Worm (Caenorhabditis elegans) whole organism, young adult: Measurements from ENCODE around the gene C25F6.6.

Experiments used
- B0261.1 ChIP-seq: sonication (generic microtip); optimal IDR thresholded peaks from 2 replicates; lab custom pipeline; 2016; ENCODE audit warnings: mild to moderate bottlenecking, missing genetic modification characterization, moderate library complexity, missing compliant biosample characterization
- C06A6.2 ChIP-seq: fragments of 200-800 bp; sonication (Bioruptor generic); conservative IDR thresholded peaks from 2 replicates; pipeline ENCODE4 v1.3.6; 2022; ENCODE audit warnings: missing genetic modification characterization, missing compliant biosample characterization
- F23B12.7 ChIP-seq: sonication (generic microtip); optimal IDR thresholded peaks from 2 replicates; lab custom pipeline; 2017; ENCODE audit warnings: missing genetic modification characterization, mild to moderate bottlenecking, missing compliant biosample characterization, antibody characterized with exemption, moderate library complexity; ENCODE audit not compliant: insufficient read depth
- F39B2.1 ChIP-seq: fragments of 200-800 bp; sonication (Bioruptor generic); IDR thresholded peaks from 2 replicates; pipeline ENCODE4 v1.3.6; 2022; ENCODE audit warnings: missing genetic modification reagents, missing genetic modification characterization, missing compliant biosample characterization
- F49E8.2 ChIP-seq: sonication (generic microtip); optimal IDR thresholded peaks from 3 replicates; lab custom pipeline; 2017; ENCODE audit warnings: missing genetic modification characterization, mild to moderate bottlenecking, missing compliant biosample characterization, antibody characterized with exemption, moderate library complexity; ENCODE audit not compliant: insufficient read depth
- Y53G8AR.9 ChIP-seq: fragments of 200-800 bp; sonication (Bioruptor generic); conservative IDR thresholded peaks from 2 replicates; pipeline ENCODE4 v1.3.6; 2022; ENCODE audit warnings: missing genetic modification reagents, missing genetic modification characterization, missing compliant biosample characterization
- Y79H2A.3 ChIP-seq: fragments of 200-800 bp; sonication (Bioruptor generic); conservative IDR thresholded peaks from 2 replicates; pipeline ENCODE4 v1.3.6; 2022; ENCODE audit warnings: missing genetic modification reagents, missing genetic modification characterization, missing compliant biosample characterization
- Y95B8A.8 ChIP-seq: fragments of 200-800 bp; sonication (Bioruptor generic); IDR thresholded peaks from 2 replicates; pipeline ENCODE4 v1.3.6; 2022; ENCODE audit warnings: missing genetic modification reagents, missing genetic modification characterization, missing compliant biosample characterization
- akir-1 ChIP-seq: fragments of 200-800 bp; sonication (Bioruptor generic); optimal IDR thresholded peaks from 2 replicates; lab custom pipeline; 2018; ENCODE audit warnings: mild to moderate bottlenecking, missing genetic modification characterization, moderate library complexity, missing compliant biosample characterization
- aptf-3 ChIP-seq: fragments of 200-800 bp; sonication (Bioruptor generic); IDR thresholded peaks from 2 replicates; pipeline ENCODE4 v1.3.6; 2022; ENCODE audit warnings: missing genetic modification characterization, missing compliant biosample characterization
- athp-1 ChIP-seq: sonication (generic microtip); optimal IDR thresholded peaks from 2 replicates; lab custom pipeline; 2017; ENCODE audit warnings: mild to moderate bottlenecking, missing genetic modification characterization, missing compliant biosample characterization
- attf-5 ChIP-seq: fragments of 200-800 bp; sonication (Bioruptor generic); optimal IDR thresholded peaks from 2 replicates; lab custom pipeline; 2018; ENCODE audit warnings: mild to moderate bottlenecking, missing genetic modification characterization, missing compliant biosample characterization
- attf-6 ChIP-seq: fragments of 200-800 bp; sonication (Bioruptor generic); IDR thresholded peaks from 2 replicates; pipeline ENCODE4 v1.3.6; 2022; ENCODE audit warnings: missing genetic modification reagents, missing genetic modification characterization, missing compliant biosample characterization
- cebp-2 ChIP-seq: fragments of 200-800 bp; sonication (Bioruptor generic); IDR thresholded peaks from 2 replicates; pipeline ENCODE4 v1.3.6; 2022; ENCODE audit warnings: missing genetic modification characterization, missing compliant biosample characterization
- dox-1 ChIP-seq: fragments of 200-800 bp; sonication (Bioruptor generic); IDR thresholded peaks from 2 replicates; pipeline ENCODE4 v1.3.6; 2022; ENCODE audit warnings: missing genetic modification reagents, missing genetic modification characterization, missing compliant biosample characterization
- dpff-1 ChIP-seq: sonication (generic microtip); optimal IDR thresholded peaks from 2 replicates; lab custom pipeline; 2017; ENCODE audit warnings: mild to moderate bottlenecking, missing genetic modification characterization, missing compliant biosample characterization
- egl-44 ChIP-seq: fragments of 200-800 bp; sonication (Bioruptor generic); IDR thresholded peaks from 2 replicates; pipeline ENCODE4 v1.3.6; 2022; ENCODE audit warnings: missing genetic modification reagents, missing genetic modification characterization, missing compliant biosample characterization
- ets-4 ChIP-seq: fragments of 200-800 bp; sonication (Bioruptor generic); optimal IDR thresholded peaks from 2 replicates; lab custom pipeline; 2018; ENCODE audit warnings: mild to moderate bottlenecking, missing genetic modification characterization, missing compliant biosample characterization
- hlh-12 ChIP-seq: sonication (generic microtip); optimal IDR thresholded peaks from 2 replicates; lab custom pipeline; 2016; ENCODE audit warnings: missing genetic modification characterization, missing compliant biosample characterization
- hmg-20 ChIP-seq: fragments of 200-800 bp; sonication (Bioruptor generic); IDR thresholded peaks from 2 replicates; pipeline ENCODE4 v1.3.6; 2022; ENCODE audit warnings: missing genetic modification reagents, missing genetic modification characterization, missing compliant biosample characterization
- hsf-1 ChIP-seq: fragments of 200-800 bp; sonication (Bioruptor generic); IDR thresholded peaks from 2 replicates; pipeline ENCODE4 v1.3.6; 2022; ENCODE audit warnings: missing genetic modification reagents, missing genetic modification characterization, missing compliant biosample characterization
- lin-26 ChIP-seq: fragments of 200-800 bp; sonication (Bioruptor generic); IDR thresholded peaks from 2 replicates; pipeline ENCODE4 v1.3.6; 2022; ENCODE audit warnings: missing genetic modification reagents, missing genetic modification characterization, missing compliant biosample characterization
- lin-54 ChIP-seq: fragments of 200-800 bp; sonication (Bioruptor generic); optimal IDR thresholded peaks from 2 replicates; lab custom pipeline; 2018; ENCODE audit warnings: mild to moderate bottlenecking, missing genetic modification characterization, missing compliant biosample characterization
- lir-1 ChIP-seq: fragments of 200-800 bp; sonication (Bioruptor generic); conservative IDR thresholded peaks from 2 replicates; pipeline ENCODE4 v1.3.6; 2022; ENCODE audit warnings: missing genetic modification reagents, missing genetic modification characterization, missing compliant biosample characterization
- madf-10 ChIP-seq: sonication (generic microtip); optimal IDR thresholded peaks from 2 replicates; lab custom pipeline; 2016; ENCODE audit warnings: mild to moderate bottlenecking, missing genetic modification characterization, missing compliant biosample characterization
- mcd-1 ChIP-seq: fragments of 200-800 bp; sonication (Bioruptor generic); IDR thresholded peaks from 2 replicates; pipeline ENCODE4 v1.3.6; 2022; ENCODE audit warnings: missing genetic modification reagents, missing genetic modification characterization, missing compliant biosample characterization
- mes-4 ChIP-seq: sonication (generic microtip); optimal IDR thresholded peaks from 2 replicates; lab custom pipeline; 2016; ENCODE audit warnings: missing genotype, missing genetic modification characterization, missing compliant biosample characterization
- nfyb-1 ChIP-seq: fragments of 200-800 bp; sonication (Bioruptor generic); IDR thresholded peaks from 2 replicates; pipeline ENCODE4 v1.3.6; 2022; ENCODE audit warnings: missing genetic modification reagents, missing genetic modification characterization, missing compliant biosample characterization
- nhr-179 ChIP-seq: sonication (generic microtip); optimal IDR thresholded peaks from 2 replicates; lab custom pipeline; 2016; ENCODE audit warnings: mild to moderate bottlenecking, missing genetic modification characterization, missing compliant biosample characterization
- nhr-90 ChIP-seq: sonication (generic microtip); optimal IDR thresholded peaks from 2 replicates; lab custom pipeline; 2016; ENCODE audit warnings: missing genotype, mild to moderate bottlenecking, missing genetic modification characterization, missing compliant biosample characterization
- pha-4 ChIP-seq: fragments of 150-350 bp; sonication (generic microtip); optimal IDR thresholded peaks from 2 replicates; lab custom pipeline; 2014; ENCODE audit warnings: missing biosample characterization, missing genetic modification reagents, missing genetic modification characterization
- sdz-38 ChIP-seq: sonication (generic microtip); optimal IDR thresholded peaks from 2 replicates; lab custom pipeline; 2016; ENCODE audit warnings: missing genotype, missing genetic modification characterization, missing compliant biosample characterization
- sea-2 ChIP-seq: fragments of 200-800 bp; sonication (Bioruptor generic); IDR thresholded peaks from 2 replicates; pipeline ENCODE4 v1.3.6; 2022; ENCODE audit warnings: missing genetic modification characterization, missing compliant biosample characterization
- snpc-1.1 ChIP-seq: sonication (generic microtip); optimal IDR thresholded peaks from 2 replicates; lab custom pipeline; 2017; ENCODE audit warnings: missing genetic modification characterization, mild to moderate bottlenecking, missing compliant biosample characterization, antibody characterized with exemption, moderate library complexity, missing genotype, missing genetic modification reagents; ENCODE audit not compliant: insufficient read depth
- snpc-1.3 ChIP-seq: sonication (generic microtip); optimal IDR thresholded peaks from 2 replicates; lab custom pipeline; 2017; ENCODE audit warnings: missing genetic modification characterization, mild to moderate bottlenecking, missing compliant biosample characterization, antibody characterized with exemption, moderate library complexity, missing genotype, missing genetic modification reagents; ENCODE audit not compliant: insufficient read depth
- snpc-3.4 ChIP-seq: sonication (generic microtip); optimal IDR thresholded peaks from 2 replicates; lab custom pipeline; 2017; ENCODE audit warnings: missing genetic modification characterization, mild to moderate bottlenecking, missing compliant biosample characterization, antibody characterized with exemption, moderate library complexity, missing genotype, missing genetic modification reagents
- unc-130 ChIP-seq: sonication (generic microtip); optimal IDR thresholded peaks from 2 replicates; lab custom pipeline; 2016; ENCODE audit warnings: missing genetic modification reagents, missing genetic modification characterization, missing compliant biosample characterization
- unc-62 ChIP-seq: fragments of 150-350 bp; optimal IDR thresholded peaks from 2 replicates; lab custom pipeline; 2014; ENCODE audit warnings: missing biosample characterization, missing genetic modification reagents, missing genetic modification characterization
- xnd-1 ChIP-seq: sonication (generic microtip); optimal IDR thresholded peaks from 2 replicates; lab custom pipeline; 2016; ENCODE audit warnings: missing genotype, missing genetic modification reagents, missing genetic modification characterization, missing compliant biosample characterization
- zfh-2 ChIP-seq: fragments of 200-800 bp; sonication (Bioruptor generic); conservative IDR thresholded peaks from 2 replicates; pipeline ENCODE4 v1.3.6; 2022; ENCODE audit warnings: missing genetic modification reagents, missing genetic modification characterization, missing compliant biosample characterization
- ztf-25 ChIP-seq: fragments of 200-800 bp; sonication (Bioruptor generic); IDR thresholded peaks from 2 replicates; pipeline ENCODE4 v1.3.6; 2022; ENCODE audit warnings: missing genetic modification reagents, missing genetic modification characterization, missing compliant biosample characterization
- ztf-26 ChIP-seq: sonication (generic microtip); optimal IDR thresholded peaks from 2 replicates; lab custom pipeline; 2017; ENCODE audit warnings: missing genetic modification characterization, missing compliant biosample characterization
- ztf-28 ChIP-seq: fragments of 200-800 bp; sonication (Bioruptor generic); IDR thresholded peaks from 2 replicates; pipeline ENCODE4 v1.3.6; 2022; ENCODE audit warnings: missing genetic modification reagents, missing genetic modification characterization, missing compliant biosample characterization

Gene C25F6.6

ce11 chrX:5429335-5429734 is 21.3 kb downstream of the C25F6.6 start (continued):
- no peak for TF ChIP-seq F23B12.7 (tag; lab: Kevin White, UChicago)
- TF ChIP-seq attf-5 (GFP tag; lab: Kevin White, UChicago), result peak; percentile 40
- TF ChIP-seq hlh-12, result no peak
- TF ChIP-seq ets-4 (GFP tag; lab: Kevin White, UChicago), result peak; percentile 91
- TF ChIP-seq C06A6.2 (GFP tag; lab: Robert Waterston, UW), result peak; percentile 96
- TF ChIP-seq nhr-179 (tag; lab: Kevin White, UChicago), result peak; percentile 36
- TF ChIP-seq dox-1 (GFP tag; lab: Robert Waterston, UW), result peak; percentile 99
- peak; percentile 96 for TF ChIP-seq egl-44 (GFP tag; lab: Robert Waterston, UW)
- no peak for TF ChIP-seq attf-6 (GFP tag; lab: Robert Waterston, UW)
- TF ChIP-seq snpc-1.3 (tag; lab: Kevin White, UChicago), result no peak
- no peak for TF ChIP-seq unc-130 (GFP tag; lab: Kevin White, UChicago)
- TF ChIP-seq ztf-25, result no peak
- peak; percentile 87 for TF ChIP-seq akir-1
- peak; percentile 89 for TF ChIP-seq mcd-1 (GFP tag; lab: Robert Waterston, UW)
- 0 out of 2 replicates have a peak, but pooled peaks have one; percentile 53 for TF ChIP-seq Y95B8A.8 (GFP tag; lab: Robert Waterston, UW)
- no peak for TF ChIP-seq hsf-1 (GFP tag; lab: Robert Waterston, UW)
- peak; percentile 80 for TF ChIP-seq lin-26 (GFP tag; lab: Robert Waterston, UW)
- TF ChIP-seq zfh-2 (GFP tag; lab: Robert Waterston, UW), result peak; percentile 93
- peak; percentile 33 for TF ChIP-seq pha-4 (tag; lab: Kevin White, UChicago)
- no peak for TF ChIP-seq F49E8.2 (tag; lab: Kevin White, UChicago)
- no peak for TF ChIP-seq snpc-3.4 (tag; lab: Kevin White, UChicago)
- peak; percentile 93 for TF ChIP-seq nhr-90 (tag; lab: Kevin White, UChicago)
- peak; percentile 86 for TF ChIP-seq lin-54 (GFP tag; lab: Kevin White, UChicago)
- peak; percentile 97 for TF ChIP-seq Y53G8AR.9 (GFP tag; lab: Robert Waterston, UW)
- no peak for TF ChIP-seq athp-1 (tag; lab: Kevin White, UChicago)
- peak; percentile 88 for TF ChIP-seq sea-2 (GFP tag; lab: Robert Waterston, UW)
- no peak for TF ChIP-seq ztf-28 (GFP tag; lab: Robert Waterston, UW)
- TF ChIP-seq hmg-20 (GFP tag; lab: Robert Waterston, UW), result peak; percentile 95
- TF ChIP-seq ztf-26 (tag; lab: Kevin White, UChicago), result peak; percentile 99
- peak; percentile 91 for TF ChIP-seq cebp-2 (GFP tag; lab: Robert Waterston, UW)
- peak; percentile 94 for TF ChIP-seq madf-10 (tag; lab: Kevin White, UChicago)
- TF ChIP-seq Y79H2A.3 (GFP tag; lab: Robert Waterston, UW), result no peak
- TF ChIP-seq aptf-3 (GFP tag; lab: Robert Waterston, UW), result no peak
- peak; percentile 61 for TF ChIP-seq B0261.1 (tag; lab: Kevin White, UChicago)
- no peak for TF ChIP-seq xnd-1
- no peak for TF ChIP-seq F39B2.1
- peak; percentile 88 for TF ChIP-seq lir-1
- no peak for TF ChIP-seq mes-4 (tag; lab: Kevin White, UChicago)
- peak; percentile 83 for TF ChIP-seq unc-62
- TF ChIP-seq dpff-1 (tag; lab: Kevin White, UChicago), result peak; percentile 85
- TF ChIP-seq snpc-1.1 (tag; lab: Kevin White, UChicago), result no peak
- peak; percentile 97 for TF ChIP-seq nfyb-1 (GFP tag; lab: Robert Waterston, UW)
- TF ChIP-seq sdz-38 (tag; lab: Kevin White, UChicago), result no peak
